Worm (Caenorhabditis elegans) whole organism, mixed stage, embryonic: ENCODE data around the gene C50F4.10.

ENCODE experiments used
- lin-13 ChIP-seq: fragments of 150-350 bp; optimal IDR thresholded peaks from 2 replicates; lab custom pipeline; 2014; ENCODE audit warnings: missing biosample characterization, missing genetic modification characterization
- nhr-28 ChIP-seq: fragments of 150-350 bp; optimal IDR thresholded peaks from 2 replicates; lab custom pipeline; 2014; ENCODE audit warnings: missing biosample characterization, missing genetic modification characterization
- unc-39 ChIP-seq: fragments of 150-350 bp; optimal IDR thresholded peaks from 2 replicates; lab custom pipeline; 2014; ENCODE audit warnings: missing biosample characterization, missing genetic modification characterization
- ztf-11 ChIP-seq: fragments of 150-350 bp; optimal IDR thresholded peaks from 2 replicates; lab custom pipeline; 2014; ENCODE audit warnings: missing biosample characterization, missing genetic modification characterization

DNA sequence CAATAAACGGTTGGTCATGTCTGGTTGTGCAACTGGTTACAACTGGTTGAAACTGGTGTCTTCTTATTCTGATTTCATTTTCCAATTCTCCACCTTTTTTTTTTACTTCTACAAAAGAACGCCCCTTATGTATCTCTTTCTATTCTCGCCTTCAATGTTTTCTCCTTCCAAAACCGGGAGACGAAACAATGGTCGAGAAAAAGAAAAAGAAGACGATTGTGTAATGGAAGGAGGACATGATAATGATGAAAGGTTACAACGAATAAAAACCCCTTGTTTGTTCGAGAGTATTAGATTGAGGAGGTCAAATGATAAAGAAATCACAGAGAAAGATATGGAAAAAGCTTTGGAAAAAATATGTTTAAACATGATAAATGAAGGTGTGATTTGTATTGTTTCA is 12.5 kb downstream of the C50F4.10 start, which contains the start of gene C50F4.8:
- TF ChIP-seq ztf-11 (tag; lab: Kevin White, UChicago): no peak
- TF ChIP-seq unc-39 (tag; lab: Kevin White, UChicago): no peak
- no peak for TF ChIP-seq nhr-28
- TF ChIP-seq lin-13: no peak
